ENCODE assay signal across 1 fruit fly cellular context in the genomic region with DNA sequence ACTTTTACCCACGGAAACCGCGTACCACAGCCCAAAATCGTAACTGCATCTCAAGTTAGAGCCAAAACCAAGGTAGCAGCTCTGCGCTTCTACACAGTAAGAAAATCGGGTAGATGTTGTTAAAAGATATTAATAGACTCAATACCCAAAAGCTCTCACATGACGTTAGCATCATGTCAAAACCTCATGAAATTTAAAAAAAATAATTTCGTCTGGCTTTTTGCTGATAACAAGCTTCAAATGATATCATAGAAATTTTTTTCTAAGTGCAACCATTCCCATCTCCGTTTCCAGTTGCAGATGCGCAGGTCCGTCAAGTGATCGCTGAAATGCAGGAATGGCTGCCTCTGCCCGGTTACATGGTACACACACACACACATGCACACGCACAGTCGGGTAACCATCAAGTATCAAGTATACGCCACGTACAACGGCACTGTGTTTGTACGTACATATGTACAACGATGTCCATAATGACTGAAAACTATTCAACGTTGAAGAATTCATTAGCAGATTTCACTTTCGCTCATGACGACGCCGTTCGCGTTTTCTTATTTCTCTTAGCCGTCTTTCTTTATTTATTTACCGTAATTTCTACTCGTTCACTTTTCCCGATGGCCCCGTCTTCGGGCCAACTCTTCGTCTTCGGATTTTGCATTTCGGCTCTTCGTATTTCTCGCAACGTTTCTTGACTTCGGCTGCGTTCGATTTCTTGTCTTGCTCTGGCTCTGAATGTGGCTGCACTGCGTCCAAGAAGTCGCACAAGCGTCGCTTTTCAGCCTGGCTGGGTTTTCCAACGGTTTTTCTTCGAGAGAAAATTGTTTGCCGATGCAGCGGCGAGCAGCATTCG.
TF ChIP-seq lines count a peak whose summit lies in the region.

No protein-coding gene starts in this region.

TF ChIP-seq in whole organism, embryonic, 481 proteins besides CTCF, POLR2A, EP300 and RAD21 (continued from another document):
- no peak for TF ChIP-seq zf30C (GFP tag; optimal IDR thresholded peaks at IDR 0.05; lab: Kevin White, UChicago)
- no peak for TF ChIP-seq Awh (GFP tag; IDR thresholded peaks at IDR 0.05; lab: Robert Waterston, UW)
- TF ChIP-seq Dbx (GFP tag; IDR thresholded peaks at IDR 0.05; lab: Robert Waterston, UW), result no peak
- no peak for TF ChIP-seq CG11696 (GFP tag; IDR thresholded peaks at IDR 0.05; lab: Robert Waterston, UW)
- no peak for TF ChIP-seq CG9437 (GFP tag; optimal IDR thresholded peaks at IDR 0.05; lab: Kevin White, UChicago)
- no peak for TF ChIP-seq CG4404 (GFP tag; IDR thresholded peaks at IDR 0.05; lab: Robert Waterston, UW)
- TF ChIP-seq CG18764 (GFP tag; optimal IDR thresholded peaks at IDR 0.05; lab: Kevin White, UChicago), result no peak
- TF ChIP-seq CG18476 (GFP tag; optimal IDR thresholded peaks at IDR 0.05; lab: Kevin White, UChicago), result no peak
- no peak for TF ChIP-seq btn (GFP tag; optimal IDR thresholded peaks at IDR 0.05; lab: Kevin White, UChicago)
- TF ChIP-seq Camta (GFP tag; optimal IDR thresholded peaks at IDR 0.05; lab: Kevin White, UChicago), result no peak
- TF ChIP-seq run (tag; optimal IDR thresholded peaks at IDR 0.05; lab: Kevin White, UChicago), result no peak
- TF ChIP-seq Sin3A (optimal IDR thresholded peaks at IDR 0.05; lab: Kevin White, UChicago), result no peak
- no peak for TF ChIP-seq CG1792 (GFP tag; optimal IDR thresholded peaks at IDR 0.05; lab: Kevin White, UChicago)
- no peak for TF ChIP-seq zen2 (GFP tag; IDR thresholded peaks at IDR 0.05; lab: Robert Waterston, UW; ENCODE audit: partially characterized antibody)
- no peak for TF ChIP-seq fu2 (GFP tag; optimal IDR thresholded peaks at IDR 0.05; lab: Kevin White, UChicago)
- no peak for TF ChIP-seq CG2116 (GFP tag; optimal IDR thresholded peaks at IDR 0.05; lab: Kevin White, UChicago)
- TF ChIP-seq so (GFP tag; IDR thresholded peaks at IDR 0.05; lab: Robert Waterston, UW), result no peak
- TF ChIP-seq CG12659 (GFP tag; optimal IDR thresholded peaks at IDR 0.05; lab: Kevin White, UChicago), result no peak
- TF ChIP-seq Poxn (GFP tag; IDR thresholded peaks at IDR 0.05; lab: Robert Waterston, UW), result no peak
- TF ChIP-seq CG31224 (GFP tag; IDR thresholded peaks at IDR 0.05; lab: Robert Waterston, UW), result no peak
- TF ChIP-seq Abd-B (GFP tag; optimal IDR thresholded peaks at IDR 0.05; lab: Kevin White, UChicago), result no peak
- TF ChIP-seq peb (GFP tag; IDR thresholded peaks at IDR 0.05; lab: Robert Waterston, UW), result no peak
